Worm (Caenorhabditis elegans) whole organism, L2 larva: ENCODE measurements around the gene pch-2.

Experiments used
- C34F6.9 ChIP-seq: fragments of 150-350 bp; optimal IDR thresholded peaks from 2 replicates; lab custom pipeline; 2014; ENCODE audit warnings: missing biosample characterization, missing genetic modification characterization
- F13H6.1 ChIP-seq: sonication (generic microtip); optimal IDR thresholded peaks from 2 replicates; lab custom pipeline; 2016; ENCODE audit warnings: missing genetic modification characterization, missing compliant biosample characterization
- R02D3.7 ChIP-seq: fragments of 150-350 bp; optimal IDR thresholded peaks from 2 replicates; lab custom pipeline; 2014; ENCODE audit warnings: missing biosample characterization, missing genetic modification characterization
- Y55F3AM.14 ChIP-seq: fragments of 200-800 bp; sonication (Bioruptor generic); optimal IDR thresholded peaks from 2 replicates; lab custom pipeline; 2018; ENCODE audit warnings: mild to moderate bottlenecking, missing genetic modification characterization, missing compliant biosample characterization
- alr-1 ChIP-seq: fragments of 150-350 bp; optimal IDR thresholded peaks from 2 replicates; lab custom pipeline; 2014; ENCODE audit warnings: missing biosample characterization, missing genetic modification characterization
- aly-2 ChIP-seq: fragments of 150-350 bp; optimal IDR thresholded peaks from 2 replicates; lab custom pipeline; 2014; ENCODE audit warnings: missing biosample characterization, missing genetic modification characterization
- blmp-1 ChIP-seq: sonication (generic microtip); optimal IDR thresholded peaks from 2 replicates; lab custom pipeline; 2017; ENCODE audit warnings: missing genetic modification characterization, mild to moderate bottlenecking, missing compliant biosample characterization, antibody characterized with exemption, moderate library complexity; ENCODE audit not compliant: insufficient read depth
- ceh-16 ChIP-seq: fragments of 150-350 bp; optimal IDR thresholded peaks from 2 replicates; lab custom pipeline; 2014; ENCODE audit warnings: missing biosample characterization, missing genetic modification characterization
- ceh-82 ChIP-seq: fragments of 150-350 bp; optimal IDR thresholded peaks from 2 replicates; lab custom pipeline; 2014; ENCODE audit warnings: missing biosample characterization, missing genetic modification characterization
- crh-2 ChIP-seq: sonication (generic microtip); optimal IDR thresholded peaks from 2 replicates; lab custom pipeline; 2017; ENCODE audit warnings: missing biosample characterization, missing genetic modification characterization
- egl-27 ChIP-seq: sonication (generic microtip); optimal IDR thresholded peaks from 3 replicates; lab custom pipeline; 2017; ENCODE audit warnings: missing biosample characterization, missing genetic modification reagents, missing genetic modification characterization
- elt-1 ChIP-seq: fragments of 150-350 bp; optimal IDR thresholded peaks from 2 replicates; lab custom pipeline; 2014; ENCODE audit warnings: missing biosample characterization, missing genetic modification characterization
- elt-3 ChIP-seq: sonication (generic microtip); optimal IDR thresholded peaks from 2 replicates; lab custom pipeline; 2017; ENCODE audit warnings: missing biosample characterization, missing genetic modification characterization
- fos-1 ChIP-seq: fragments of 150-350 bp; optimal IDR thresholded peaks from 2 replicates; lab custom pipeline; 2014; ENCODE audit warnings: missing biosample characterization, missing genetic modification characterization
- gmeb-1 ChIP-seq: fragments of 150-350 bp; optimal IDR thresholded peaks from 2 replicates; lab custom pipeline; 2014; ENCODE audit warnings: missing biosample characterization, missing genetic modification characterization
- lin-11 ChIP-seq: fragments of 150-350 bp; sonication (generic microtip); optimal IDR thresholded peaks from 2 replicates; lab custom pipeline; 2014; ENCODE audit warnings: missing biosample characterization, missing genetic modification characterization, inconsistent platforms, mixed read lengths
- lin-13 ChIP-seq: fragments of 150-350 bp; optimal IDR thresholded peaks from 2 replicates; lab custom pipeline; 2014; ENCODE audit warnings: missing biosample characterization, missing genetic modification reagents, missing genetic modification characterization
- lin-39 ChIP-seq: fragments of 150-350 bp; optimal IDR thresholded peaks from 2 replicates; lab custom pipeline; 2014; ENCODE audit warnings: missing biosample characterization, missing genetic modification reagents, missing genetic modification characterization
- lsy-2 ChIP-seq, 2 experiments: fragments of 150-350 bp in 1 of 2; sonication (generic microtip) in 1 of 2; optimal IDR thresholded peaks; 2 replicates each; lab custom pipeline; 2014 to 2017; ENCODE audit warnings: missing biosample characterization in 2 of 2, missing genetic modification characterization in 2 of 2
- mab-5 ChIP-seq: fragments of 150-350 bp; optimal IDR thresholded peaks from 2 replicates; lab custom pipeline; 2014; ENCODE audit warnings: missing biosample characterization, missing genetic modification characterization
- mbf-1 ChIP-seq: sonication (generic microtip); optimal IDR thresholded peaks from 2 replicates; lab custom pipeline; 2017; ENCODE audit warnings: missing biosample characterization, missing genetic modification characterization
- mdl-1 ChIP-seq, 2 experiments: fragments of 150-350 bp in 1 of 2; sonication (generic microtip) in 1 of 2; optimal IDR thresholded peaks; 2 replicates each; lab custom pipeline; 2017; ENCODE audit warnings: missing biosample characterization in 2 of 2, missing genetic modification characterization in 2 of 2
- nhr-10 ChIP-seq: sonication (generic microtip); optimal IDR thresholded peaks from 2 replicates; lab custom pipeline; 2017; ENCODE audit warnings: missing biosample characterization, missing genetic modification characterization
- nhr-11 ChIP-seq: fragments of 150-350 bp; optimal IDR thresholded peaks from 2 replicates; lab custom pipeline; 2014; ENCODE audit warnings: missing biosample characterization, missing genetic modification characterization
- nhr-129 ChIP-seq: fragments of 150-350 bp; optimal IDR thresholded peaks from 2 replicates; lab custom pipeline; 2014; ENCODE audit warnings: missing biosample characterization, missing genetic modification characterization
- nhr-21 ChIP-seq: fragments of 150-350 bp; optimal IDR thresholded peaks from 2 replicates; lab custom pipeline; 2014; ENCODE audit warnings: missing biosample characterization, missing genetic modification characterization
- nhr-23 ChIP-seq: fragments of 150-350 bp; optimal IDR thresholded peaks from 2 replicates; lab custom pipeline; 2014; ENCODE audit warnings: missing biosample characterization, missing genetic modification reagents, missing genetic modification characterization
- nhr-6 ChIP-seq: fragments of 150-350 bp; optimal IDR thresholded peaks from 2 replicates; lab custom pipeline; 2014; ENCODE audit warnings: missing biosample characterization, missing genetic modification characterization
- nhr-77 ChIP-seq: fragments of 150-350 bp; optimal IDR thresholded peaks from 2 replicates; lab custom pipeline; 2014; ENCODE audit warnings: missing biosample characterization, missing genetic modification characterization
- peb-1 ChIP-seq: fragments of 150-350 bp; optimal IDR thresholded peaks from 2 replicates; lab custom pipeline; 2014; ENCODE audit warnings: missing biosample characterization, missing genetic modification characterization
- sem-4 ChIP-seq: fragments of 150-350 bp; optimal IDR thresholded peaks from 2 replicates; lab custom pipeline; 2014; ENCODE audit warnings: missing biosample characterization, missing genetic modification reagents, missing genetic modification characterization
- skn-1 ChIP-seq: sonication (generic microtip); optimal IDR thresholded peaks from 2 replicates; lab custom pipeline; 2017; ENCODE audit warnings: missing biosample characterization, missing genetic modification characterization
- sma-9 ChIP-seq, 2 experiments: fragments of 150-350 bp in 1 of 2; sonication (generic microtip) in 1 of 2; optimal IDR thresholded peaks; 2 replicates each; lab custom pipeline; 2014 to 2016; ENCODE audit warnings: missing genetic modification characterization in 2 of 2, mild to moderate bottlenecking in 1 of 2, missing biosample characterization in 1 of 2, missing compliant biosample characterization in 1 of 2, missing genetic modification reagents in 1 of 2, moderate library complexity in 1 of 2
- snpc-4 ChIP-seq: fragments of 150-350 bp; optimal IDR thresholded peaks from 2 replicates; lab custom pipeline; 2014; ENCODE audit warnings: missing biosample characterization, missing genetic modification characterization
- unc-55 ChIP-seq: fragments of 150-350 bp; sonication (generic microtip); optimal IDR thresholded peaks from 3 replicates; lab custom pipeline; 2014; ENCODE audit warnings: missing biosample characterization, missing genetic modification reagents, missing genetic modification characterization
- unc-62 ChIP-seq: fragments of 150-350 bp; optimal IDR thresholded peaks from 2 replicates; lab custom pipeline; 2014; ENCODE audit warnings: missing biosample characterization, missing genetic modification reagents, missing genetic modification characterization
- ztf-1 ChIP-seq: fragments of 200-800 bp; sonication (Bioruptor generic); conservative IDR thresholded peaks from 2 replicates; pipeline ENCODE4 v1.3.6; 2022; ENCODE audit warnings: missing genetic modification characterization, missing compliant biosample characterization
- ztf-4 ChIP-seq: fragments of 150-350 bp; optimal IDR thresholded peaks from 2 replicates; lab custom pipeline; 2014; ENCODE audit warnings: missing biosample characterization, missing genetic modification characterization

pch-2 gene

ce11 chrII:8131413-8131966 is 26.7 kb upstream of the pch-2 start (continued):
- TF ChIP-seq lin-39 (tag; lab: Kevin White, UChicago) (no peak), fos-1 (tag; lab: Kevin White, UChicago) (no peak), mbf-1 (no peak), Y55F3AM.14 (peak; percentile 57), nhr-129 (peak; percentile 39), mdl-1 (tag; optimal IDR thresholded peaks at IDR 0.05; lab: Kevin White, UChicago) (peak in 1 of 2 experiments; percentile 52), egl-27 (peak; percentile 49), lin-11 (peak; percentile 65), lin-13 (GFP tag; lab: Kevin White, UChicago) (no peak), elt-1 (tag; lab: Kevin White, UChicago) (no peak), nhr-77 (tag; lab: Kevin White, UChicago) (no peak), aly-2 (tag; lab: Kevin White, UChicago) (no peak), blmp-1 (tag; lab: Kevin White, UChicago) (peak; percentile 27), lsy-2 (tag; optimal IDR thresholded peaks at IDR 0.05; lab: Kevin White, UChicago) (peak; percentile 44 to 78), C34F6.9 (tag; lab: Kevin White, UChicago) (peak; percentile 52), unc-55 (GFP tag; lab: Kevin White, UChicago) (peak; percentile 76), gmeb-1 (tag; lab: Kevin White, UChicago) (no peak), elt-3 (no peak), nhr-11 (tag; lab: Kevin White, UChicago) (no peak), skn-1 (tag; lab: Kevin White, UChicago) (no peak), peb-1 (tag; lab: Kevin White, UChicago) (no peak), nhr-10 (no peak), mab-5 (tag; lab: Kevin White, UChicago) (peak; percentile 23), nhr-21 (no peak), snpc-4 (tag; lab: Kevin White, UChicago) (peak; percentile 13), crh-2 (peak; percentile 44)

ce11 chrII:8135953-8136352 is 22.2 kb upstream of the pch-2 start:
- no peak for TF ChIP-seq sma-9 (GFP tag; optimal IDR thresholded peaks at IDR 0.05; lab: Kevin White, UChicago)
- no peak for TF ChIP-seq sma-9 (tag; optimal IDR thresholded peaks at IDR 0.05; lab: Kevin White, UChicago)
- TF ChIP-seq nhr-77 (tag; lab: Kevin White, UChicago), result no peak
- no peak for TF ChIP-seq mbf-1

ce11 chrII:8136818-8137217 is 21.3 kb upstream of the pch-2 start, which contains the start of gene ctns-1:
Gene ctns-1 (minus strand): TSS chrII:8136918.
- TF ChIP-seq nhr-10, result no peak
- TF ChIP-seq elt-1 (tag; lab: Kevin White, UChicago), result no peak
- no peak for TF ChIP-seq Y55F3AM.14
- no peak for TF ChIP-seq ztf-1 (GFP tag; lab: Robert Waterston, UW)
- no peak for TF ChIP-seq unc-55 (GFP tag; lab: Kevin White, UChicago)
- TF ChIP-seq ceh-82, result no peak
- TF ChIP-seq lsy-2 (tag; optimal IDR thresholded peaks at IDR 0.05; lab: Kevin White, UChicago), result no peak
- no peak for TF ChIP-seq gmeb-1 (tag; lab: Kevin White, UChicago)
- TF ChIP-seq blmp-1 (tag; lab: Kevin White, UChicago), result no peak
- TF ChIP-seq unc-62 (GFP tag; lab: Kevin White, UChicago), result no peak
- TF ChIP-seq mab-5 (tag; lab: Kevin White, UChicago), result no peak
- no peak for TF ChIP-seq ceh-16 (tag; lab: Kevin White, UChicago)
- TF ChIP-seq nhr-23 (tag; lab: Kevin White, UChicago), result no peak
- no peak for TF ChIP-seq ztf-4 (tag; lab: Kevin White, UChicago)
- no peak for TF ChIP-seq alr-1 (tag; lab: Kevin White, UChicago)
- TF ChIP-seq nhr-6 (tag; lab: Kevin White, UChicago), result no peak
- no peak for TF ChIP-seq nhr-21
- TF ChIP-seq sem-4 (tag; lab: Kevin White, UChicago), result no peak
- TF ChIP-seq F13H6.1 (tag; lab: Kevin White, UChicago), result no peak
- TF ChIP-seq R02D3.7 (tag; lab: Kevin White, UChicago), result no peak
